Fruit fly (Drosophila melanogaster) whole organism, wandering third instar larva: ENCODE results near the gene Scm.

ENCODE experiments used
- Dfd ChIP-seq: fragments of >200 bp; optimal IDR thresholded peaks from 2 replicates; lab custom pipeline; 2017; ENCODE audit warnings: missing biosample characterization, missing genetic modification characterization
- Vsx2 ChIP-seq: fragments of 200-300, 225-300 bp; sonication (Bioruptor generic); optimal IDR thresholded peaks from 2 replicates; lab custom pipeline; 2018; ENCODE audit warnings: missing biosample characterization, missing genetic modification characterization; ENCODE audit not compliant: partially characterized antibody
- br ChIP-seq: fragments of 200-800 bp; sonication (Bioruptor generic); optimal IDR thresholded peaks from 2 replicates; lab custom pipeline; 2016; ENCODE audit warnings: missing biosample characterization, missing genetic modification characterization
- dl ChIP-seq, 2 experiments: fragments of 175-275, 200-275 bp in 1 of 2; fragments of 200-275 bp in 1 of 2; sonication (Bioruptor generic); optimal IDR thresholded peaks; lab custom pipeline; 2018; ENCODE audit warnings: mild to moderate bottlenecking in 2 of 2, missing biosample characterization in 2 of 2, missing genetic modification characterization in 2 of 2, moderate library complexity in 2 of 2; ENCODE audit not compliant: partially characterized antibody in 2 of 2, insufficient read depth in 1 of 2
- jim ChIP-seq: fragments of 175-275, 200-325 bp; sonication (Bioruptor generic); optimal IDR thresholded peaks from 2 replicates; lab custom pipeline; 2016; ENCODE audit warnings: missing biosample characterization, mild to moderate bottlenecking, missing genetic modification characterization

- TF ChIP-seq jim (GFP tag; lab: Kevin White, UChicago), result no peak
- TF ChIP-seq Vsx2, result no peak
- no peak for TF ChIP-seq br (GFP tag; lab: Kevin White, UChicago)
- TF ChIP-seq dl (GFP tag; optimal IDR thresholded peaks at IDR 0.05; lab: Kevin White, UChicago; ENCODE audit: insufficient read depth in 1 of 2, partially characterized antibody in 2 of 2), result no peak
- no peak for TF ChIP-seq Dfd (GFP tag; lab: Kevin White, UChicago)
Measured at dm6 chr3R:9637361-9637760, at the start of gene Scm.
